Worm (Caenorhabditis elegans): ENCODE measurements around the gene C09B9.7.
A peak's percentile ranks its signal among the peaks of the same experiment; 100 is the strongest.
"Not testable (repeated sequence)": the region's sequence is repeated elsewhere in the genome, so short reads cannot be mapped to it uniquely, and the experiment has no call there.

The C09B9.7 gene

ce11 chrIV:5064961-5065360 lies 4.1 kb upstream of the C09B9.7 start, which contains the start of gene msp-53:
msp-53 (minus strand) TSS chrIV:5065061.
- not testable (repeated sequence) for TF ChIP-seq ceh-16 (tag; optimal IDR thresholded peaks at IDR 0.05); dmd-4 (tag; optimal IDR thresholded peaks at IDR 0.05); sma-3 (GFP tag; optimal IDR thresholded peaks at IDR 0.05)

ce11 chrIV:5063297-5063696 lies 2.4 kb upstream of the C09B9.7 start:
- TF ChIP-seq nhr-25 (tag; optimal IDR thresholded peaks at IDR 0.05) (no peak), sma-3 (GFP tag; optimal IDR thresholded peaks at IDR 0.05) (peak; percentile 61), ama-1 (optimal IDR thresholded peaks at IDR 0.05) (peak; percentile 63), sma-9 (GFP tag; optimal IDR thresholded peaks at IDR 0.05) (peak; percentile 28), sma-9 (tag; optimal IDR thresholded peaks at IDR 0.05) (no peak), snpc-4 (tag; optimal IDR thresholded peaks at IDR 0.05) (peak; percentile 93), nhr-21 (tag; optimal IDR thresholded peaks at IDR 0.05) (peak; percentile 11), lsy-2 (tag; optimal IDR thresholded peaks at IDR 0.05) (peak in 1 of 2 experiments; percentile 46), lin-13 (GFP tag; optimal IDR thresholded peaks at IDR 0.05) (peak; percentile 30), aly-2 (tag; optimal IDR thresholded peaks at IDR 0.05) (no peak)

ce11 chrIV:5062278-5062677 lies 1.4 kb upstream of the C09B9.7 start, which contains the start of gene msp-57:
msp-57 (plus strand) TSS chrIV:5062578.
- not testable (repeated sequence) for TF ChIP-seq nhr-6 (tag; optimal IDR thresholded peaks at IDR 0.05); fos-1 (tag; optimal IDR thresholded peaks at IDR 0.05); sma-9 (GFP tag; optimal IDR thresholded peaks at IDR 0.05); sma-9 (tag; optimal IDR thresholded peaks at IDR 0.05)

DNA sequence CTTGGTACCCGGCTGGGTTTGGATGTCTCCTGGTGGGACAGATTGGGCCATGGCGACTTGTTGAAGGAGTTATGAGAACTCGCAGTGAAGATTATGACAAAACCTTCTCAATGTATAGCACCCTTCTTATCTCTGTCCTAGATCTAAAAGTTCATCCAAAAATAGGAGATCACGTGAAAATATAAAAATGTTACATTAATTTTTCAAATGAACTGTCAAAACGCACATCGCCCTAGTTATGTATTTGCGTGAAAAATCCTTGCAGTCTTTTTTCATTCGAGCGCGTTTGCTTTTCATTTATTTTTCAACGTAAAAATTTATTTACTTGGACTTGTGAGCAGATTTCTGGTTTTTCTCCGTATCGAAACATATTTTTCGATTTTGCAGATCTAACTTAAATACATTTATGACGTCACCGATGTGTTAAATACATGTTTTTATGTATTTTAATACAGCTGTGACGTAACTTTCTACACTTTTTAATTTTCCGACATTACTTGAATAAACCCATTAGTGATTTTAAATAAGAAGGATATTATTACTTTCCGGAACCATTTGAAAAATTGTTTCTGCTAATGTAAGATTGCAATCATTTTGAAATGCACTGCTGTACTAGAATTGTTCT lies 4.8 kb downstream of the C09B9.7 start, which contains the start of gene msp-55:
Gene msp-55 (minus strand): TSS at position 51 of the 625 bp plus-strand sequence.
- TF ChIP-seq lin-39 (tag; optimal IDR thresholded peaks at IDR 0.05): no peak
- TF ChIP-seq blmp-1 (tag; optimal IDR thresholded peaks at IDR 0.05; ENCODE audit: insufficient read depth): no peak
- no peak for TF ChIP-seq nhr-237 (tag; optimal IDR thresholded peaks at IDR 0.05)
- no peak for TF ChIP-seq C34F6.9 (tag; optimal IDR thresholded peaks at IDR 0.05)
- TF ChIP-seq snpc-4 (tag; optimal IDR thresholded peaks at IDR 0.05): no peak
- TF ChIP-seq Y55F3AM.14 (GFP tag; optimal IDR thresholded peaks at IDR 0.05): no peak
- TF ChIP-seq ama-1 (optimal IDR thresholded peaks at IDR 0.05): no peak
- no peak for TF ChIP-seq unc-55 (GFP tag; optimal IDR thresholded peaks at IDR 0.05)

DNA sequence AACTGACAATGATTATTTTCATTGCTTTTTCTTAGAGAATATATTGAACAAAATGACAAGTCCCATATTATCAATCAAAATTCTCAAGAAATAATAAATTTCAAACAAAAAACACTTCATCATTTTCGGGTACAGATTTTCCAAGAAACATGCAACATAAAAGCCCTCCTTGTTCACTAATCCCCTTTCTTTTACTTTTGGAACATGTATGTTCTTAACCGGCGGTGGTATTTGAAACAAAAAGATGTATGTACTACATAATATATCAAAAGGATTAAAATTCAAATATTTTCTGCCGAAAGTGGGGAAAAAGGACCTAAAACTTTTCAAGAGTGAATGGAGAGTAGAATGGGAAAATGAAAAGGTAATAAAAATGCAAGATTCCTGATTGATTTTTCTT lies 6.6 kb downstream of the C09B9.7 start:
- no peak for TF ChIP-seq ZK546.5 (tag; optimal IDR thresholded peaks at IDR 0.05)
- TF ChIP-seq unc-55 (GFP tag; optimal IDR thresholded peaks at IDR 0.05): peak; percentile 78
- TF ChIP-seq nhr-129 (tag; optimal IDR thresholded peaks at IDR 0.05): no peak
- TF ChIP-seq elt-1 (tag; optimal IDR thresholded peaks at IDR 0.05): no peak
- TF ChIP-seq mab-5 (tag; optimal IDR thresholded peaks at IDR 0.05): peak; percentile 83
- no peak for TF ChIP-seq sma-3 (GFP tag; optimal IDR thresholded peaks at IDR 0.05)
- TF ChIP-seq sem-4 (tag; optimal IDR thresholded peaks at IDR 0.05): no peak
- TF ChIP-seq nhr-12 (tag; optimal IDR thresholded peaks at IDR 0.05): no peak
- no peak for TF ChIP-seq nhr-21 (tag; optimal IDR thresholded peaks at IDR 0.05)
- TF ChIP-seq nhr-237 (tag; optimal IDR thresholded peaks at IDR 0.05): no peak

- TF ChIP-seq ztf-1 (GFP tag; conservative IDR thresholded peaks at IDR 0.05): no peak
- no peak for TF ChIP-seq nhr-237 (tag; optimal IDR thresholded peaks at IDR 0.05)
- no peak for TF ChIP-seq fos-1 (tag; optimal IDR thresholded peaks at IDR 0.05)
- no peak for TF ChIP-seq lin-39 (tag; optimal IDR thresholded peaks at IDR 0.05)
- no peak for TF ChIP-seq nhr-12 (tag; optimal IDR thresholded peaks at IDR 0.05)
- no peak for TF ChIP-seq R02D3.7 (tag; optimal IDR thresholded peaks at IDR 0.05)
- no peak for TF ChIP-seq nhr-23 (tag; optimal IDR thresholded peaks at IDR 0.05)
- no peak for TF ChIP-seq ceh-82 (tag; optimal IDR thresholded peaks at IDR 0.05)
- no peak for TF ChIP-seq unc-62 (GFP tag; optimal IDR thresholded peaks at IDR 0.05)
Measured at ce11 chrIV:5045389-5045788, 15.5 kb downstream of the C09B9.7 start, which contains the start of gene hot-9. hot-9 (minus strand) TSS chrIV:5045489.

Measured in whole organism, L2 larva.